Fruit fly (Drosophila melanogaster) whole organism, embryonic: ENCODE measurements around the gene CG42488.
A peak's percentile ranks its signal among the peaks of the same experiment; 100 is the strongest.

ENCODE experiments used
- Ada2b ChIP-seq: fragments of 200-800 bp; sonication (Bioruptor generic); IDR thresholded peaks from 2 replicates; pipeline ENCODE4 v1.3.6; 2022; ENCODE audit warnings: missing biosample characterization, missing genetic modification characterization
- Adf1 ChIP-seq: fragments of 200-800 bp; sonication (Bioruptor generic); IDR thresholded peaks from 2 replicates; pipeline ENCODE4 v1.3.6; 2022; ENCODE audit warnings: missing biosample characterization, missing genetic modification characterization
- CG10979 ChIP-seq: fragments of 200-800 bp; sonication (Bioruptor generic); optimal IDR thresholded peaks from 2 replicates; lab custom pipeline; 2018; ENCODE audit warnings: missing biosample characterization, mild to moderate bottlenecking, missing genetic modification characterization, moderate library complexity
- CG12104 ChIP-seq: fragments of 200-800 bp; sonication (Bioruptor generic); optimal IDR thresholded peaks from 3 replicates; lab custom pipeline; 2016; ENCODE audit warnings: missing biosample characterization, missing genetic modification characterization
- CG14667 ChIP-seq: fragments of 200-800 bp; sonication (Bioruptor generic); IDR thresholded peaks from 2 replicates; pipeline ENCODE4 v1.3.6; 2022; ENCODE audit warnings: missing biosample characterization, missing genetic modification characterization
- CG1529 ChIP-seq: fragments of 200-800 bp; sonication (Bioruptor generic); optimal IDR thresholded peaks from 3 replicates; lab custom pipeline; 2018; ENCODE audit warnings: missing biosample characterization, missing genetic modification characterization
- CG16813 ChIP-seq: fragments of 200-800 bp; sonication (Bioruptor generic); IDR thresholded peaks from 3 replicates; pipeline ENCODE4 v1.3.6; 2022; ENCODE audit warnings: missing biosample characterization, missing genetic modification characterization; ENCODE audit not compliant: partially characterized antibody
- CG16863 ChIP-seq: fragments of 200-800 bp; sonication (Bioruptor generic); optimal IDR thresholded peaks from 3 replicates; lab custom pipeline; 2016; ENCODE audit warnings: missing biosample characterization, missing genetic modification characterization
- CG2120 ChIP-seq: fragments of 200-800 bp; sonication (Bioruptor generic); optimal IDR thresholded peaks from 3 replicates; lab custom pipeline; 2016; ENCODE audit warnings: missing biosample characterization, missing genetic modification characterization
- CG2199 ChIP-seq: fragments of 200-800 bp; sonication (Bioruptor generic); IDR thresholded peaks from 3 replicates; pipeline ENCODE4 v1.3.6; 2022; ENCODE audit warnings: missing biosample characterization, missing genetic modification characterization
- CG31441 ChIP-seq: fragments of 200-800 bp; sonication (Bioruptor generic); IDR thresholded peaks from 2 replicates; pipeline ENCODE4 v1.3.6; 2022; ENCODE audit warnings: missing biosample characterization, missing genetic modification characterization
- CG32767 ChIP-seq: fragments of 200-800 bp; sonication (Bioruptor generic); IDR thresholded peaks from 2 replicates; pipeline ENCODE4 v1.3.6; 2022; ENCODE audit warnings: missing biosample characterization, missing genetic modification characterization
- CG33213 ChIP-seq: fragments of 200-800 bp; sonication (Bioruptor generic); optimal IDR thresholded peaks from 3 replicates; lab custom pipeline; 2016; ENCODE audit warnings: missing biosample characterization, missing genetic modification characterization
- CG4360 ChIP-seq: fragments of 200-800 bp; sonication (Bioruptor generic); IDR thresholded peaks from 2 replicates; pipeline ENCODE4 v1.3.6; 2022; ENCODE audit warnings: missing biosample characterization, missing genetic modification characterization
- CG9437 ChIP-seq: fragments of 200-800 bp; sonication (Bioruptor generic); optimal IDR thresholded peaks from 2 replicates; lab custom pipeline; 2018; ENCODE audit warnings: missing biosample characterization, mild to moderate bottlenecking, missing genetic modification characterization
- CG9797 ChIP-seq: fragments of 200-800 bp; sonication (Bioruptor generic); optimal IDR thresholded peaks from 3 replicates; lab custom pipeline; 2018; ENCODE audit warnings: missing biosample characterization, mild to moderate bottlenecking, missing genetic modification characterization
- Camta ChIP-seq: fragments of 200-800 bp; sonication (Bioruptor generic); optimal IDR thresholded peaks from 2 replicates; lab custom pipeline; 2016; ENCODE audit warnings: missing biosample characterization, missing genetic modification characterization
- Fer1 ChIP-seq: fragments of 200-800 bp; sonication (Bioruptor generic); optimal IDR thresholded peaks from 2 replicates; lab custom pipeline; 2017; ENCODE audit warnings: missing biosample characterization, mild to moderate bottlenecking, missing genetic modification characterization
- Gug ChIP-seq: fragments of 200-800 bp; sonication (Bioruptor generic); IDR thresholded peaks from 4 replicates; pipeline ENCODE4 v1.3.6; 2022; ENCODE audit warnings: missing biosample characterization, missing genetic modification characterization
- HLH3B ChIP-seq: fragments of 200-800 bp; sonication (Bioruptor generic); IDR thresholded peaks from 2 replicates; pipeline ENCODE4 v1.3.6; 2022; ENCODE audit warnings: missing biosample characterization, missing genetic modification characterization
- Hr39 ChIP-seq: fragments of >200 bp; optimal IDR thresholded peaks from 2 replicates; lab custom pipeline; 2017
- Hr51 ChIP-seq, 2 experiments: fragments of 200-800 bp; sonication (Bioruptor generic); optimal IDR thresholded peaks; 2 replicates in 1 of 2; 3 replicates in 1 of 2; lab custom pipeline; 2016 to 2018; ENCODE audit warnings: missing biosample characterization in 2 of 2, missing genetic modification characterization in 2 of 2, mild to moderate bottlenecking in 1 of 2, moderate library complexity in 1 of 2
- Kr ChIP-seq: fragments of 200-800 bp; sonication (Bioruptor generic); optimal IDR thresholded peaks from 2 replicates; lab custom pipeline; 2017; ENCODE audit warnings: missing biosample characterization, mild to moderate bottlenecking, missing genetic modification characterization
- Lpt ChIP-seq: fragments of >200 bp; optimal IDR thresholded peaks from 2 replicates; lab custom pipeline; 2018; ENCODE audit warnings: missing biosample characterization, missing genetic modification characterization
- MTF-1 ChIP-seq: fragments of 200-800 bp; sonication (Bioruptor generic); optimal IDR thresholded peaks from 2 replicates; lab custom pipeline; 2018; ENCODE audit warnings: missing biosample characterization, mild to moderate bottlenecking, missing genetic modification characterization, borderline replicate concordance
- Med ChIP-seq: fragments of 200-800 bp; sonication (Bioruptor generic); peaks from one replicate; lab custom pipeline; 2016; ENCODE audit warnings: missing biosample characterization, missing genetic modification characterization, mild to moderate bottlenecking, inconsistent platforms, moderate library complexity
- Meics ChIP-seq: fragments of 200-800 bp; sonication (Bioruptor generic); optimal IDR thresholded peaks from 2 replicates; lab custom pipeline; 2017; ENCODE audit warnings: missing biosample characterization, mild to moderate bottlenecking, missing genetic modification characterization
- PHDP ChIP-seq: fragments of 200-800 bp; sonication (Bioruptor generic); optimal IDR thresholded peaks from 3 replicates; lab custom pipeline; 2018; ENCODE audit warnings: missing biosample characterization, mild to moderate bottlenecking, missing genetic modification characterization, moderate library complexity
- cg ChIP-seq: fragments of 200-800 bp; sonication (Bioruptor generic); optimal IDR thresholded peaks from 3 replicates; lab custom pipeline; 2019; ENCODE audit warnings: missing biosample characterization, mild to moderate bottlenecking, missing genetic modification characterization, moderate library complexity
- dpn ChIP-seq, 2 experiments: fragments of 200-800 bp; sonication (Bioruptor generic); optimal IDR thresholded peaks; 3 replicates each; lab custom pipeline; 2016; ENCODE audit warnings: missing biosample characterization in 2 of 2, missing genetic modification characterization in 2 of 2
- ewg ChIP-seq: fragments of 200-800 bp; sonication (Bioruptor generic); optimal IDR thresholded peaks from 3 replicates; lab custom pipeline; 2017; ENCODE audit warnings: mild to moderate bottlenecking, missing biosample characterization, missing genetic modification reagents, missing genetic modification characterization
- hkb ChIP-seq, 2 experiments: fragments of 200-800 bp in 1 of 2; fragments of >200 bp in 1 of 2; sonication (Bioruptor generic) in 1 of 2; IDR thresholded peaks in 1 of 2; optimal IDR thresholded peaks in 1 of 2; 2 replicates each; pipeline versions ENCODE4 v1.3.6 to Lab custom; 2017 to 2022; ENCODE audit warnings: missing biosample characterization in 1 of 2, missing genetic modification characterization in 1 of 2
- inv ChIP-seq: fragments of 200-800 bp; sonication (Bioruptor generic); IDR thresholded peaks from 2 replicates; pipeline ENCODE4 v1.3.6; 2022; ENCODE audit warnings: missing biosample characterization, missing genetic modification characterization; ENCODE audit not compliant: partially characterized antibody
- jing ChIP-seq: fragments of 200-800 bp; sonication (Bioruptor generic); optimal IDR thresholded peaks from 2 replicates; lab custom pipeline; 2018; ENCODE audit warnings: missing biosample characterization, mild to moderate bottlenecking, missing genetic modification characterization
- kah ChIP-seq: fragments of 200-800 bp; sonication (Bioruptor generic); optimal IDR thresholded peaks from 2 replicates; lab custom pipeline; 2018; ENCODE audit warnings: missing biosample characterization, mild to moderate bottlenecking, missing genetic modification characterization
- mld ChIP-seq: fragments of 200-800 bp; sonication (Bioruptor generic); IDR thresholded peaks from 3 replicates; pipeline ENCODE4 v1.3.6; 2022; ENCODE audit warnings: missing biosample characterization, missing genetic modification characterization; ENCODE audit not compliant: partially characterized antibody
- nerfin-2 ChIP-seq: fragments of 200-800 bp; sonication (Bioruptor generic); IDR thresholded peaks from 2 replicates; pipeline ENCODE4 v1.3.6; 2022; ENCODE audit warnings: missing biosample characterization, missing genetic modification characterization; ENCODE audit not compliant: partially characterized antibody
- pfk ChIP-seq: fragments of 200-800 bp; sonication (Bioruptor generic); optimal IDR thresholded peaks from 2 replicates; lab custom pipeline; 2018; ENCODE audit warnings: missing biosample characterization, mild to moderate bottlenecking, missing genetic modification characterization, moderate library complexity
- prd ChIP-seq, 3 experiments: fragments of >200 bp in 2 of 3; fragments of 200-800 bp in 1 of 3; sonication (Bioruptor generic) in 1 of 3; optimal IDR thresholded peaks in 2 of 3; IDR thresholded peaks in 1 of 3; 2 replicates in 2 of 3; 3 replicates in 1 of 3; pipeline versions ENCODE4 v1.3.6 to Lab custom; 2017 to 2022; ENCODE audit warnings: missing biosample characterization in 1 of 3, missing genetic modification characterization in 1 of 3
- salm ChIP-seq: fragments of 200-800 bp; sonication (Bioruptor generic); optimal IDR thresholded peaks from 2 replicates; lab custom pipeline; 2018; ENCODE audit warnings: missing biosample characterization, mild to moderate bottlenecking, missing genetic modification characterization
- sc ChIP-seq, 3 experiments: fragments of >200 bp in 2 of 3; fragments of 200-800 bp in 1 of 3; sonication (Bioruptor generic) in 1 of 3; optimal IDR thresholded peaks; 2 replicates in 2 of 3; 3 replicates in 1 of 3; lab custom pipeline; 2017; ENCODE audit warnings: mild to moderate bottlenecking in 1 of 3, missing biosample characterization in 1 of 3, missing genetic modification characterization in 1 of 3, missing genetic modification reagents in 1 of 3
- sd ChIP-seq: fragments of 200-800 bp; sonication (Bioruptor generic); optimal IDR thresholded peaks from 3 replicates; lab custom pipeline; 2018; ENCODE audit warnings: missing biosample characterization, mild to moderate bottlenecking, missing genetic modification characterization, moderate library complexity
- sens ChIP-seq: fragments of 200-800 bp; sonication (Bioruptor generic); peaks from one replicate; lab custom pipeline; 2016; ENCODE audit warnings: missing biosample characterization, missing genetic modification characterization
- sob ChIP-seq: fragments of 200-800 bp; sonication (Bioruptor generic); IDR thresholded peaks from 2 replicates; pipeline ENCODE4 v1.3.6; 2022; ENCODE audit warnings: missing biosample characterization, missing genetic modification characterization
- tio ChIP-seq: fragments of 200-800 bp; sonication (Bioruptor generic); optimal IDR thresholded peaks from 2 replicates; lab custom pipeline; 2017; ENCODE audit warnings: missing biosample characterization, missing genetic modification characterization, inconsistent platforms
- vnd ChIP-seq: fragments of 200-800 bp; sonication (Bioruptor generic); IDR thresholded peaks from 3 replicates; pipeline ENCODE4 v1.3.6; 2022; ENCODE audit warnings: missing biosample characterization, missing genetic modification characterization; ENCODE audit not compliant: partially characterized antibody
- z ChIP-seq: fragments of 200-800 bp; sonication (Bioruptor generic); IDR thresholded peaks from 3 replicates; pipeline ENCODE4 v1.3.6; 2022; ENCODE audit warnings: missing biosample characterization, missing genetic modification characterization

The CG42488 gene

dm6 chr3R:25518584-25518983, 35.7 kb downstream of the CG42488 start:
- TF ChIP-seq tio (GFP tag; lab: Kevin White, UChicago) = no peak
- TF ChIP-seq CG12104 (GFP tag; lab: Kevin White, UChicago) = no peak
- no peak for TF ChIP-seq CG1529
- no peak for TF ChIP-seq Kr (GFP tag; lab: Kevin White, UChicago)
- no peak for TF ChIP-seq prd (optimal IDR thresholded peaks at IDR 0.05; lab: Kevin White, UChicago)
- TF ChIP-seq prd (GFP tag; IDR thresholded peaks at IDR 0.05; lab: Robert Waterston, UW) = no peak
- TF ChIP-seq Hr39 = no peak
- no peak for TF ChIP-seq HLH3B (GFP tag; lab: Robert Waterston, UW)
- TF ChIP-seq cg (GFP tag; lab: Kevin White, UChicago) = peak; percentile 60
- TF ChIP-seq pfk (GFP tag; lab: Kevin White, UChicago) = no peak
- TF ChIP-seq kah = no peak
- TF ChIP-seq Fer1 (GFP tag; lab: Kevin White, UChicago) = no peak
- TF ChIP-seq CG32767 (GFP tag; lab: Robert Waterston, UW) = 0 out of 2 replicates have a peak, but pooled peaks have one; percentile 28
- peak; percentile 49 for TF ChIP-seq Med
- TF ChIP-seq hkb (optimal IDR thresholded peaks at IDR 0.05; lab: Kevin White, UChicago) = no peak
- no peak for TF ChIP-seq hkb (GFP tag; IDR thresholded peaks at IDR 0.05; lab: Robert Waterston, UW)
- TF ChIP-seq Meics (GFP tag; lab: Kevin White, UChicago) = no peak
- TF ChIP-seq, all 482 proteins: peak for 3

dm6 chr3R:25519465-25520071, 36.7 kb downstream of the CG42488 start:
- peak in 1 of 2 experiments; percentile 51 for TF ChIP-seq Hr51 (GFP tag; optimal IDR thresholded peaks at IDR 0.05; lab: Kevin White, UChicago)
- no peak for TF ChIP-seq CG14667 (GFP tag; lab: Robert Waterston, UW)
- TF ChIP-seq sens (GFP tag; lab: Kevin White, UChicago) = peak; percentile 66
- no peak for TF ChIP-seq Kr (GFP tag; lab: Kevin White, UChicago)
- no peak for TF ChIP-seq Med
- no peak for TF ChIP-seq CG16813
- no peak for TF ChIP-seq Lpt (GFP tag; lab: Kevin White, UChicago)
- TF ChIP-seq nerfin-2 (GFP tag; lab: Robert Waterston, UW) = no peak
- peak; percentile 14 for TF ChIP-seq CG2120 (GFP tag; lab: Kevin White, UChicago)
- no peak for TF ChIP-seq MTF-1 (GFP tag; lab: Kevin White, UChicago)
- no peak for TF ChIP-seq z (GFP tag; lab: Robert Waterston, UW)
- TF ChIP-seq sob = 0 out of 2 replicates have a peak, but pooled peaks have one; percentile 27
- no peak for TF ChIP-seq Adf1 (GFP tag; lab: Robert Waterston, UW)
- 0 out of 3 replicates have a peak, but pooled peaks have one; percentile 53 for TF ChIP-seq CG2199 (GFP tag; lab: Robert Waterston, UW)
- TF ChIP-seq CG9797 = no peak
- peak; percentile 21 for TF ChIP-seq CG9437 (GFP tag; lab: Kevin White, UChicago)
- peak; percentile 35 for TF ChIP-seq PHDP
- TF ChIP-seq Gug (GFP tag; lab: Robert Waterston, UW) = no peak
- TF ChIP-seq CG31441 (GFP tag; lab: Robert Waterston, UW) = peak; percentile 60
- TF ChIP-seq mld (GFP tag; lab: Robert Waterston, UW) = no peak
- no peak for TF ChIP-seq dpn (GFP tag; optimal IDR thresholded peaks at IDR 0.05; lab: Kevin White, UChicago)
- TF ChIP-seq salm (tag; lab: Kevin White, UChicago) = no peak
- TF ChIP-seq sc (optimal IDR thresholded peaks at IDR 0.05; lab: Kevin White, UChicago) = no peak
- TF ChIP-seq sc (GFP tag; optimal IDR thresholded peaks at IDR 0.05; lab: Kevin White, UChicago) = peak; percentile 24
- no peak for TF ChIP-seq jing
- TF ChIP-seq CG4360 (GFP tag; lab: Robert Waterston, UW) = peak; percentile 22; the same call in 1 of the 2 replicates
- peak; percentile 0 for TF ChIP-seq ewg
- no peak for TF ChIP-seq CG33213 (GFP tag; lab: Kevin White, UChicago)
- TF ChIP-seq sd (tag; lab: Kevin White, UChicago) = peak; percentile 4
- no peak for TF ChIP-seq vnd (GFP tag; lab: Robert Waterston, UW)
- TF ChIP-seq Fer1 (GFP tag; lab: Kevin White, UChicago) = peak; percentile 35
- peak; percentile 46 for TF ChIP-seq CG10979 (tag; lab: Kevin White, UChicago)
- TF ChIP-seq Ada2b (GFP tag; lab: Robert Waterston, UW) = no peak
- TF ChIP-seq Camta (GFP tag; lab: Kevin White, UChicago) = no peak
- no peak for TF ChIP-seq inv (GFP tag; lab: Robert Waterston, UW)
- TF ChIP-seq CG16863 (GFP tag; lab: Kevin White, UChicago) = no peak
